Fruit fly (Drosophila melanogaster) whole organism, pupa: ENCODE data around the gene CG15203.

Experiments
- CG13204 ChIP-seq: fragments of 200-800 bp; sonication (Bioruptor generic); optimal IDR thresholded peaks from 2 replicates; lab custom pipeline; 2018; ENCODE audit warnings: missing biosample characterization, mild to moderate bottlenecking, missing genetic modification characterization, moderate library complexity
- CG15710 ChIP-seq: fragments of 200-800 bp; sonication (Bioruptor generic); optimal IDR thresholded peaks from 2 replicates; lab custom pipeline; 2018; ENCODE audit warnings: missing biosample characterization, mild to moderate bottlenecking, missing genetic modification characterization, moderate library complexity
- D1 ChIP-seq: fragments of 200-800 bp; sonication (Bioruptor generic); optimal IDR thresholded peaks from 2 replicates; lab custom pipeline; 2018; ENCODE audit warnings: missing biosample characterization, mild to moderate bottlenecking, missing genetic modification characterization, moderate library complexity
- EcR ChIP-seq: fragments of 200-800 bp; sonication (Bioruptor generic); optimal IDR thresholded peaks from 3 replicates; lab custom pipeline; 2019; ENCODE audit warnings: missing biosample characterization, missing genetic modification characterization, mild to moderate bottlenecking, moderate library complexity, missing genetic modification reagents
- Ets98B ChIP-seq: fragments of 200-800 bp; sonication (Bioruptor generic); IDR thresholded peaks from 2 replicates; pipeline ENCODE4 v1.3.6; 2022; ENCODE audit warnings: missing biosample characterization, missing genetic modification characterization
- Pif1A ChIP-seq: fragments of 200-800 bp; sonication (Bioruptor generic); optimal IDR thresholded peaks from 3 replicates; lab custom pipeline; 2016; ENCODE audit warnings: missing biosample characterization, missing genetic modification characterization
- fd96Ca ChIP-seq: fragments of 200-800 bp; sonication (Bioruptor generic); IDR thresholded peaks from 3 replicates; pipeline ENCODE4 v1.3.6; 2022; ENCODE audit warnings: missing biosample characterization, missing genetic modification characterization
- gl ChIP-seq: fragments of 200-800 bp; sonication (Bioruptor generic); optimal IDR thresholded peaks from 2 replicates; lab custom pipeline; 2018; ENCODE audit warnings: missing biosample characterization, mild to moderate bottlenecking, missing genetic modification characterization

dm6 chrX:11044456-11044855 is 21.9 kb upstream of the CG15203 start, which contains the start of gene SmydA-4:
- TF ChIP-seq CG15710 (no peak), fd96Ca (GFP tag; lab: Robert Waterston, UW) (no peak), CG13204 (no peak), gl (no peak), EcR (GFP tag; lab: Kevin White, UChicago) (no peak), D1 (no peak), Ets98B (GFP tag; lab: Robert Waterston, UW) (no peak), Pif1A (no peak)
